Fruit fly (Drosophila melanogaster) whole organism, embryonic: ENCODE measurements around the gene CG13239.

Experiments used
- Asciz ChIP-seq: fragments of 200-800 bp; sonication (Bioruptor generic); optimal IDR thresholded peaks from 2 replicates; lab custom pipeline; 2017; ENCODE audit warnings: missing biosample characterization, mild to moderate bottlenecking, missing genetic modification characterization, missing genetic modification reagents
- CG10431 ChIP-seq: fragments of 200-800 bp; sonication (Bioruptor generic); optimal IDR thresholded peaks from 3 replicates; lab custom pipeline; 2018; ENCODE audit warnings: missing biosample characterization, mild to moderate bottlenecking, missing genetic modification characterization
- CG11560 ChIP-seq: fragments of 200-800 bp; sonication (Bioruptor generic); IDR thresholded peaks from 3 replicates; pipeline ENCODE4 v1.3.6; 2022; ENCODE audit warnings: missing biosample characterization, missing genetic modification characterization
- CG12104 ChIP-seq: fragments of 200-800 bp; sonication (Bioruptor generic); optimal IDR thresholded peaks from 3 replicates; lab custom pipeline; 2016; ENCODE audit warnings: missing biosample characterization, missing genetic modification characterization
- CG12155 ChIP-seq: fragments of 200-800 bp; sonication (Bioruptor generic); optimal IDR thresholded peaks from 3 replicates; lab custom pipeline; 2016; ENCODE audit warnings: missing biosample characterization, missing genetic modification characterization
- CG15073 ChIP-seq: fragments of 200-800 bp; sonication (Bioruptor generic); optimal IDR thresholded peaks from 2 replicates; lab custom pipeline; 2016; ENCODE audit warnings: missing biosample characterization, missing genetic modification characterization
- CG16813 ChIP-seq: fragments of 200-800 bp; sonication (Bioruptor generic); IDR thresholded peaks from 3 replicates; pipeline ENCODE4 v1.3.6; 2022; ENCODE audit warnings: missing biosample characterization, missing genetic modification characterization; ENCODE audit not compliant: partially characterized antibody
- CG17361 ChIP-seq: fragments of 200-800 bp; sonication (Bioruptor generic); IDR thresholded peaks from 3 replicates; pipeline ENCODE4 v1.3.6; 2022; ENCODE audit warnings: missing biosample characterization, missing genetic modification characterization
- CG18619 ChIP-seq: fragments of 200-800 bp; sonication (Bioruptor generic); optimal IDR thresholded peaks from 3 replicates; lab custom pipeline; 2017; ENCODE audit warnings: missing biosample characterization, mild to moderate bottlenecking, missing genetic modification characterization
- CG30431 ChIP-seq: fragments of 200-800 bp; sonication (Bioruptor generic); optimal IDR thresholded peaks from 2 replicates; lab custom pipeline; 2017; ENCODE audit warnings: missing biosample characterization, missing genetic modification characterization
- CG3281 ChIP-seq: fragments of 200-800 bp; sonication (Bioruptor generic); optimal IDR thresholded peaks from 3 replicates; lab custom pipeline; 2017; ENCODE audit warnings: missing biosample characterization, mild to moderate bottlenecking, missing genetic modification characterization
- CG33557 ChIP-seq: fragments of 200-800 bp; sonication (Bioruptor generic); optimal IDR thresholded peaks from 2 replicates; lab custom pipeline; 2019; ENCODE audit warnings: missing biosample characterization, mild to moderate bottlenecking, missing genetic modification characterization, moderate library complexity
- CG34422 ChIP-seq: fragments of 200-800 bp; sonication (Bioruptor generic); IDR thresholded peaks from 3 replicates; pipeline ENCODE4 v1.3.6; 2022; ENCODE audit warnings: missing biosample characterization, missing genetic modification characterization
- CG4360 ChIP-seq: fragments of 200-800 bp; sonication (Bioruptor generic); IDR thresholded peaks from 2 replicates; pipeline ENCODE4 v1.3.6; 2022; ENCODE audit warnings: missing biosample characterization, missing genetic modification characterization
- CG4424 ChIP-seq: fragments of 200-800 bp; sonication (Bioruptor generic); optimal IDR thresholded peaks from 3 replicates; lab custom pipeline; 2016; ENCODE audit warnings: missing biosample characterization, missing genetic modification characterization
- CG4707 ChIP-seq: fragments of 200-800 bp; sonication (Bioruptor generic); optimal IDR thresholded peaks from 2 replicates; lab custom pipeline; 2018; ENCODE audit warnings: missing biosample characterization, mild to moderate bottlenecking, missing genetic modification characterization, moderate library complexity
- CG9609 ChIP-seq: fragments of 200-800 bp; sonication (Bioruptor generic); optimal IDR thresholded peaks from 3 replicates; lab custom pipeline; 2016; ENCODE audit warnings: missing biosample characterization, missing genetic modification characterization
- D ChIP-seq, 2 experiments: fragments of 200-800 bp in 1 of 2; fragments of >200 bp in 1 of 2; sonication (Bioruptor generic) in 1 of 2; optimal IDR thresholded peaks; 2 replicates in 1 of 2; 3 replicates in 1 of 2; lab custom pipeline; 2017; ENCODE audit warnings: mild to moderate bottlenecking in 1 of 2, missing biosample characterization in 1 of 2, missing genetic modification characterization in 1 of 2, missing genetic modification reagents in 1 of 2
- Hr51 ChIP-seq, 2 experiments: fragments of 200-800 bp; sonication (Bioruptor generic); optimal IDR thresholded peaks; 2 replicates in 1 of 2; 3 replicates in 1 of 2; lab custom pipeline; 2016 to 2018; ENCODE audit warnings: missing biosample characterization in 2 of 2, missing genetic modification characterization in 2 of 2, mild to moderate bottlenecking in 1 of 2, moderate library complexity in 1 of 2
- Mad ChIP-seq: fragments of 200-800 bp; sonication (Bioruptor generic); optimal IDR thresholded peaks from 2 replicates; lab custom pipeline; 2016; ENCODE audit warnings: missing biosample characterization, missing genetic modification characterization
- Mes4 ChIP-seq: fragments of 200-800 bp; sonication (Bioruptor generic); optimal IDR thresholded peaks from 2 replicates; lab custom pipeline; 2016; ENCODE audit warnings: missing biosample characterization, missing genetic modification characterization
- NC2β ChIP-seq: fragments of 200-800 bp; sonication (Bioruptor generic); optimal IDR thresholded peaks from 2 replicates; lab custom pipeline; 2016; ENCODE audit warnings: missing biosample characterization, missing genetic modification characterization
- Nf-YB ChIP-seq: fragments of 200-800 bp; sonication (Bioruptor generic); optimal IDR thresholded peaks from 3 replicates; lab custom pipeline; 2019; ENCODE audit warnings: missing biosample characterization, mild to moderate bottlenecking, missing genetic modification characterization, moderate library complexity
- Rx ChIP-seq: fragments of 200-800 bp; sonication (Bioruptor generic); IDR thresholded peaks from 2 replicates; pipeline ENCODE4 v1.3.6; 2022; ENCODE audit warnings: missing biosample characterization, missing genetic modification characterization
- Scr ChIP-seq: fragments of 200-800 bp; sonication (Bioruptor generic); IDR thresholded peaks from 2 replicates; pipeline ENCODE4 v1.3.6; 2022; ENCODE audit warnings: missing biosample characterization, missing genetic modification characterization; ENCODE audit not compliant: partially characterized antibody
- Sry-δ ChIP-seq: fragments of 200-800 bp; sonication (Bioruptor generic); optimal IDR thresholded peaks from 2 replicates; lab custom pipeline; 2016; ENCODE audit warnings: missing biosample characterization, missing genetic modification characterization
- Taf1 ChIP-seq: fragments of 200-800 bp; sonication (Bioruptor generic); IDR thresholded peaks from 2 replicates; pipeline ENCODE4 v1.3.6; 2022; ENCODE audit warnings: missing biosample characterization, missing genetic modification characterization
- aop ChIP-seq: fragments of 200-800 bp; sonication (Bioruptor generic); IDR thresholded peaks from 2 replicates; pipeline ENCODE4 v1.3.6; 2022; ENCODE audit warnings: missing biosample characterization, missing genetic modification characterization
- ase ChIP-seq: fragments of 200-800 bp; sonication (Bioruptor generic); IDR thresholded peaks from 3 replicates; pipeline ENCODE4 v1.3.6; 2022; ENCODE audit warnings: missing biosample characterization, missing genetic modification characterization
- bbx ChIP-seq: fragments of 200-800 bp; sonication (Bioruptor generic); IDR thresholded peaks from 2 replicates; pipeline ENCODE4 v1.3.6; 2022; ENCODE audit warnings: missing biosample characterization, missing genetic modification characterization; ENCODE audit not compliant: partially characterized antibody
- cas ChIP-seq: fragments of 200-800 bp; sonication (Bioruptor generic); IDR thresholded peaks from 2 replicates; pipeline ENCODE4 v1.3.6; 2022; ENCODE audit warnings: missing biosample characterization, missing genetic modification characterization
- caup ChIP-seq: fragments of 200-800 bp; sonication (Bioruptor generic); optimal IDR thresholded peaks from 3 replicates; lab custom pipeline; 2017; ENCODE audit warnings: missing biosample characterization, mild to moderate bottlenecking, missing genetic modification characterization, moderate library complexity; ENCODE audit not compliant: severe bottlenecking
- ci ChIP-seq: fragments of 200-800 bp; sonication (Bioruptor generic); IDR thresholded peaks from 3 replicates; pipeline ENCODE4 v1.3.6; 2022; ENCODE audit warnings: missing biosample characterization, missing genetic modification characterization
- disco-r ChIP-seq: fragments of 200-800 bp; sonication (Bioruptor generic); optimal IDR thresholded peaks from 2 replicates; lab custom pipeline; 2016; ENCODE audit warnings: missing biosample characterization, missing genetic modification characterization
- dysf ChIP-seq: fragments of 200-800 bp; sonication (Bioruptor generic); IDR thresholded peaks from 3 replicates; pipeline ENCODE4 v1.3.6; 2022; ENCODE audit warnings: missing biosample characterization, missing genetic modification characterization
- ems ChIP-seq: fragments of 200-800 bp; sonication (Bioruptor generic); optimal IDR thresholded peaks from 3 replicates; lab custom pipeline; 2016; ENCODE audit warnings: missing biosample characterization, missing genetic modification characterization
- eyg ChIP-seq: fragments of 200-800 bp; sonication (Bioruptor generic); optimal IDR thresholded peaks from 3 replicates; lab custom pipeline; 2016; ENCODE audit warnings: missing biosample characterization, missing genetic modification characterization
- grau ChIP-seq: fragments of 200-800 bp; optimal IDR thresholded peaks from 3 replicates; lab custom pipeline; 2019; ENCODE audit warnings: missing biosample characterization, mild to moderate bottlenecking, missing genetic modification characterization, moderate library complexity
- inv ChIP-seq: fragments of 200-800 bp; sonication (Bioruptor generic); IDR thresholded peaks from 2 replicates; pipeline ENCODE4 v1.3.6; 2022; ENCODE audit warnings: missing biosample characterization, missing genetic modification characterization; ENCODE audit not compliant: partially characterized antibody
- kah ChIP-seq: fragments of 200-800 bp; sonication (Bioruptor generic); optimal IDR thresholded peaks from 2 replicates; lab custom pipeline; 2018; ENCODE audit warnings: missing biosample characterization, mild to moderate bottlenecking, missing genetic modification characterization
- lbe ChIP-seq: fragments of 200-800 bp; sonication (Bioruptor generic); optimal IDR thresholded peaks from 2 replicates; lab custom pipeline; 2016; ENCODE audit warnings: missing biosample characterization, mild to moderate bottlenecking, missing genetic modification characterization
- mld ChIP-seq: fragments of 200-800 bp; sonication (Bioruptor generic); IDR thresholded peaks from 3 replicates; pipeline ENCODE4 v1.3.6; 2022; ENCODE audit warnings: missing biosample characterization, missing genetic modification characterization; ENCODE audit not compliant: partially characterized antibody
- nmo ChIP-seq: fragments of 200-800 bp; sonication (Bioruptor generic); optimal IDR thresholded peaks from 2 replicates; lab custom pipeline; 2018; ENCODE audit warnings: missing biosample characterization, mild to moderate bottlenecking, missing genetic modification characterization, moderate library complexity
- run ChIP-seq: fragments of 200-800 bp; sonication (Bioruptor generic); optimal IDR thresholded peaks from 3 replicates; lab custom pipeline; 2018; ENCODE audit warnings: missing biosample characterization, mild to moderate bottlenecking, missing genetic modification characterization
- slou ChIP-seq: fragments of 200-800 bp; sonication (Bioruptor generic); optimal IDR thresholded peaks from 3 replicates; lab custom pipeline; 2016; ENCODE audit warnings: missing biosample characterization, missing genetic modification characterization
- sna ChIP-seq: fragments of 200-800 bp; sonication (Bioruptor generic); IDR thresholded peaks from 2 replicates; pipeline ENCODE4 v1.3.6; 2022; ENCODE audit warnings: missing biosample characterization, missing genetic modification characterization; ENCODE audit not compliant: partially characterized antibody
- so ChIP-seq: fragments of 200-800 bp; sonication (Bioruptor generic); IDR thresholded peaks from 3 replicates; pipeline ENCODE4 v1.3.6; 2022; ENCODE audit warnings: missing biosample characterization, missing genetic modification characterization
- toy ChIP-seq: fragments of 200-800 bp; sonication (Bioruptor generic); IDR thresholded peaks from 2 replicates; pipeline ENCODE4 v1.3.6; 2022; ENCODE audit warnings: missing biosample characterization, missing genetic modification characterization
- wdn ChIP-seq: fragments of 200-800 bp; sonication (Bioruptor generic); IDR thresholded peaks from 2 replicates; pipeline ENCODE4 v1.3.6; 2022; ENCODE audit warnings: missing biosample characterization, missing genetic modification characterization
- yki ChIP-seq: fragments of >200 bp; optimal IDR thresholded peaks from 3 replicates; lab custom pipeline; 2018

Gene CG13239

DNA sequence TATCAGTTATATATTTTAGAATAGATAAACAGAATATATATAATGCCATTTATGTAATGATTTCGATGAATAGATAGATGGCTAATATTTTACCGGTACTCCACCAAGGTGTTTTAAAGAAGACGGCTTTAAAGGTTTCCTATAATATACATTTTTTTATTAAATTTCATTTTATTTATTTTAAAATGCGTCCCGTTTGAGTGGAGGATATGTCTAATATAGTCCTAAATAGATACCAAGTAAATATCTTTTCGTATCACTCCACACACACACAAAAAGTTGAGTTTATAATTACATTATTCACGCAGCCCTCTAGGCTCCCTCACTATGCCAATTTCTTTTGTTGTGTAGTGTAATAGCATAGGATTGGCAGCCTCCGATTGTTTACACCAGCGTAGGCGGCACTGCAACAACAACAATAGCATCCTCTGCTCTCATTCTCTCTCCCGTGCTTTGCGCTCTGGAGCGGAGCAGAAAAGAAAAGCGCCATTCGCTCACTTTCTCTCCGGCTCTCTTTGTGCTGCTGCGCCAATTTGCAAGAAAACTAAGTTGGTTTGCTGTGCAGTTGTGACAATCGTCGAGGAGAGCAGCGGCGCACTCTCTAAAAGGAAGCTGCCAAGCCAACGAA, 49.4 kb downstream of the CG13239 start, which contains the start of gene CG12768 (continued):
- TF ChIP-seq CG30431 (GFP tag; lab: Kevin White, UChicago) (peak; percentile 3), ase (0 out of 3 replicates have a peak, but pooled peaks have one; percentile 6), bbx (no peak), Nf-YB (GFP tag; lab: Kevin White, UChicago) (peak; percentile 8), caup (GFP tag; lab: Kevin White, UChicago) (no peak), CG4707 (GFP tag; lab: Kevin White, UChicago) (no peak), Hr51 (GFP tag; optimal IDR thresholded peaks at IDR 0.05; lab: Kevin White, UChicago) (peak in 1 of 2 experiments; percentile 41), ci (GFP tag; lab: Robert Waterston, UW) (no peak), grau (tag; lab: Kevin White, UChicago) (peak; percentile 54), kah (GFP tag; lab: Kevin White, UChicago) (no peak), CG18619 (GFP tag; lab: Kevin White, UChicago) (peak; percentile 12), CG11560 (tag; lab: Robert Waterston, UW) (no peak), CG4424 (GFP tag; lab: Kevin White, UChicago) (peak; percentile 33), CG4360 (GFP tag; lab: Robert Waterston, UW) (peak; percentile 87), Mes4 (GFP tag; lab: Kevin White, UChicago) (no peak), CG3281 (GFP tag; lab: Kevin White, UChicago) (no peak), Taf1 (GFP tag; lab: Robert Waterston, UW) (no peak), Scr (GFP tag; lab: Robert Waterston, UW) (no peak), CG12155 (GFP tag; lab: Kevin White, UChicago) (no peak), disco-r (GFP tag; lab: Kevin White, UChicago) (no peak), mld (no peak), CG17361 (GFP tag; lab: Robert Waterston, UW) (peak; percentile 71; the same call in 2 of the 3 replicates), nmo (GFP tag; lab: Kevin White, UChicago) (peak; percentile 33), CG9609 (GFP tag; lab: Kevin White, UChicago) (no peak), Sry-δ (no peak), eyg (GFP tag; lab: Kevin White, UChicago) (no peak), sna (GFP tag; lab: Robert Waterston, UW) (no peak), D (optimal IDR thresholded peaks at IDR 0.05; lab: Kevin White, UChicago) (no peak), D (GFP tag; optimal IDR thresholded peaks at IDR 0.05; lab: Kevin White, UChicago) (peak; percentile 50), toy (GFP tag; lab: Robert Waterston, UW) (no peak), Mad (GFP tag; lab: Kevin White, UChicago) (no peak), Rx (no peak), CG15073 (no peak), CG33557 (GFP tag; lab: Kevin White, UChicago) (no peak), CG34422 (GFP tag; lab: Robert Waterston, UW) (no peak), run (tag; lab: Kevin White, UChicago) (no peak), CG16813 (GFP tag; lab: Robert Waterston, UW) (no peak), yki (lab: Kevin White, UChicago) (peak; percentile 74), CG12104 (GFP tag; lab: Kevin White, UChicago) (no peak), dysf (GFP tag; lab: Robert Waterston, UW) (0 out of 3 replicates have a peak, but pooled peaks have one; percentile 24), lbe (no peak), aop (GFP tag; lab: Robert Waterston, UW) (no peak), wdn (GFP tag; lab: Robert Waterston, UW) (no peak), CG10431 (no peak), ems (GFP tag; lab: Kevin White, UChicago) (no peak), slou (GFP tag; lab: Kevin White, UChicago) (no peak), so (no peak), Asciz (GFP tag; lab: Kevin White, UChicago) (peak; percentile 36), inv (GFP tag; lab: Robert Waterston, UW) (no peak), cas (GFP tag; lab: Robert Waterston, UW) (no peak), NC2β (GFP tag; lab: Kevin White, UChicago) (no peak)
